Fruit fly (Drosophila melanogaster) whole organism, prepupa: ENCODE data around the gene Pex7.

Source experiments
- CG10631 ChIP-seq: fragments of 200-800 bp; sonication (Bioruptor generic); optimal IDR thresholded peaks from 2 replicates; lab custom pipeline; 2016; ENCODE audit warnings: missing biosample characterization, missing genetic modification characterization
- CG11294 ChIP-seq: fragments of 200-800 bp; sonication (Bioruptor generic); IDR thresholded peaks from 2 replicates; pipeline ENCODE4 v1.3.6; 2022; ENCODE audit warnings: missing biosample characterization, missing genetic modification characterization
- CG15336 ChIP-seq: fragments of 200-800 bp; sonication (Bioruptor generic); IDR thresholded peaks from 2 replicates; pipeline ENCODE4 v1.3.6; 2022; ENCODE audit warnings: missing biosample characterization, missing genetic modification characterization
- CG1621 ChIP-seq: fragments of 200-800 bp; sonication (Bioruptor generic); optimal IDR thresholded peaks from 3 replicates; lab custom pipeline; 2018; ENCODE audit warnings: missing biosample characterization, mild to moderate bottlenecking, missing genetic modification characterization
- CG16779 ChIP-seq: fragments of 200-800 bp; sonication (Bioruptor generic); optimal IDR thresholded peaks from 3 replicates; lab custom pipeline; 2017; ENCODE audit warnings: missing biosample characterization, mild to moderate bottlenecking, missing genetic modification characterization
- CG31627 ChIP-seq: fragments of 200-800 bp; sonication (Bioruptor generic); optimal IDR thresholded peaks from 3 replicates; lab custom pipeline; 2016; ENCODE audit warnings: missing biosample characterization, missing genetic modification characterization
- CG34406 ChIP-seq: fragments of 200-800 bp; sonication (Bioruptor generic); optimal IDR thresholded peaks from 3 replicates; lab custom pipeline; 2016; ENCODE audit warnings: missing biosample characterization, missing genetic modification characterization
- CG3919 ChIP-seq: fragments of 200-800 bp; sonication (Bioruptor generic); optimal IDR thresholded peaks from 3 replicates; lab custom pipeline; 2016; ENCODE audit warnings: missing biosample characterization, missing genetic modification characterization
- CG4318 ChIP-seq: fragments of 200-800 bp; sonication (Bioruptor generic); optimal IDR thresholded peaks from 3 replicates; lab custom pipeline; 2017; ENCODE audit warnings: missing biosample characterization, mild to moderate bottlenecking, missing genetic modification characterization
- CG6276 ChIP-seq: fragments of 200-800 bp; sonication (Bioruptor generic); optimal IDR thresholded peaks from 2 replicates; lab custom pipeline; 2017; ENCODE audit warnings: missing biosample characterization, mild to moderate bottlenecking, missing genetic modification characterization
- CG6792 ChIP-seq: fragments of 200-800 bp; sonication (Bioruptor generic); optimal IDR thresholded peaks from 3 replicates; lab custom pipeline; 2016; ENCODE audit warnings: missing biosample characterization, missing genetic modification characterization
- CG6854 ChIP-seq: fragments of 200-800 bp; sonication (Bioruptor generic); optimal IDR thresholded peaks from 2 replicates; lab custom pipeline; 2017; ENCODE audit warnings: missing biosample characterization, mild to moderate bottlenecking, missing genetic modification characterization
- CG8119 ChIP-seq: fragments of 200-800 bp; sonication (Bioruptor generic); IDR thresholded peaks from 3 replicates; pipeline ENCODE4 v1.3.6; 2022; ENCODE audit warnings: missing biosample characterization, missing genetic modification characterization
- CG8632 ChIP-seq: fragments of 200-800 bp; sonication (Bioruptor generic); optimal IDR thresholded peaks from 3 replicates; lab custom pipeline; 2016; ENCODE audit warnings: missing biosample characterization, missing genetic modification characterization
- CG9139 ChIP-seq: fragments of 200-800 bp; sonication (Bioruptor generic); optimal IDR thresholded peaks from 3 replicates; lab custom pipeline; 2017; ENCODE audit warnings: missing biosample characterization, mild to moderate bottlenecking, missing genetic modification characterization
- Eip78C ChIP-seq: fragments of 200-800 bp; sonication (Bioruptor generic); peaks from one replicate; lab custom pipeline; 2016; ENCODE audit warnings: missing biosample characterization, missing genetic modification characterization
- Ets21C ChIP-seq: fragments of 200-800 bp; sonication (Bioruptor generic); optimal IDR thresholded peaks from 3 replicates; lab custom pipeline; 2016; ENCODE audit warnings: missing biosample characterization, missing genetic modification characterization
- Ets96B ChIP-seq: fragments of 200-800 bp; optimal IDR thresholded peaks from 2 replicates; lab custom pipeline; 2019; ENCODE audit warnings: missing biosample characterization, mild to moderate bottlenecking, missing genetic modification characterization, moderate library complexity
- Hr38 ChIP-seq: sonication (Bioruptor generic); optimal IDR thresholded peaks from 2 replicates; lab custom pipeline; 2016; ENCODE audit warnings: missing biosample characterization, missing genetic modification characterization
- Lpt ChIP-seq: fragments of 200-800 bp; sonication (Bioruptor generic); optimal IDR thresholded peaks from 3 replicates; lab custom pipeline; 2016; ENCODE audit warnings: missing biosample characterization, missing genetic modification characterization
- Met ChIP-seq: fragments of 200-800 bp; sonication (Bioruptor generic); optimal IDR thresholded peaks from 3 replicates; lab custom pipeline; 2016; ENCODE audit warnings: missing biosample characterization, missing genetic modification characterization
- OdsH ChIP-seq: fragments of 200-800 bp; sonication (Bioruptor generic); optimal IDR thresholded peaks from 3 replicates; lab custom pipeline; 2016; ENCODE audit warnings: missing biosample characterization, missing genetic modification characterization
- Smox ChIP-seq: fragments of 200-800 bp; sonication (Bioruptor generic); optimal IDR thresholded peaks from 3 replicates; lab custom pipeline; 2016; ENCODE audit warnings: missing biosample characterization, missing genetic modification characterization
- Sox102F ChIP-seq: fragments of 200-800 bp; sonication (Bioruptor generic); optimal IDR thresholded peaks from 2 replicates; lab custom pipeline; 2016; ENCODE audit warnings: missing biosample characterization, mild to moderate bottlenecking, missing genetic modification characterization
- Sox14 ChIP-seq: fragments of 200-800 bp; sonication (Bioruptor generic); optimal IDR thresholded peaks from 3 replicates; lab custom pipeline; 2016; ENCODE audit warnings: missing biosample characterization, missing genetic modification characterization
- Sox15 ChIP-seq: fragments of 200-800 bp; sonication (Bioruptor generic); optimal IDR thresholded peaks from 3 replicates; lab custom pipeline; 2016; ENCODE audit warnings: missing biosample characterization, missing genetic modification characterization
- achi ChIP-seq: fragments of 200-800 bp; sonication (Bioruptor generic); optimal IDR thresholded peaks from 3 replicates; lab custom pipeline; 2016; ENCODE audit warnings: missing biosample characterization, missing genetic modification characterization
- acj6 ChIP-seq: fragments of 200-800 bp; sonication (Bioruptor generic); optimal IDR thresholded peaks from 3 replicates; lab custom pipeline; 2016; ENCODE audit warnings: missing biosample characterization, missing genetic modification characterization
- cyc ChIP-seq: fragments of 200-800 bp; sonication (Bioruptor generic); optimal IDR thresholded peaks from 3 replicates; lab custom pipeline; 2016; ENCODE audit warnings: missing biosample characterization, missing genetic modification characterization
- dac ChIP-seq: fragments of 200-800 bp; sonication (Bioruptor generic); optimal IDR thresholded peaks from 2 replicates; lab custom pipeline; 2017; ENCODE audit warnings: missing biosample characterization, mild to moderate bottlenecking, missing genetic modification characterization
- esn ChIP-seq: fragments of 200-800 bp; sonication (Bioruptor generic); optimal IDR thresholded peaks from 2 replicates; lab custom pipeline; 2016; ENCODE audit warnings: missing biosample characterization, mild to moderate bottlenecking, missing genetic modification characterization, moderate library complexity
- fd85E ChIP-seq: fragments of 200-800 bp; sonication (Bioruptor generic); optimal IDR thresholded peaks from 3 replicates; lab custom pipeline; 2016; ENCODE audit warnings: missing biosample characterization, missing genetic modification characterization
- net ChIP-seq: fragments of 200-800 bp; sonication (Bioruptor generic); optimal IDR thresholded peaks from 3 replicates; lab custom pipeline; 2016; ENCODE audit warnings: missing biosample characterization, missing genetic modification characterization
- pdm3 ChIP-seq: fragments of 200-800 bp; sonication (Bioruptor generic); optimal IDR thresholded peaks from 3 replicates; lab custom pipeline; 2016; ENCODE audit warnings: missing biosample characterization, missing genetic modification characterization
- salr ChIP-seq, 2 experiments: fragments of 200-800 bp; sonication (Bioruptor generic); optimal IDR thresholded peaks; 3 replicates each; lab custom pipeline; 2016 to 2018; ENCODE audit warnings: missing biosample characterization in 2 of 2, missing genetic modification characterization in 2 of 2, mild to moderate bottlenecking in 1 of 2
- spab ChIP-seq: fragments of 200-800 bp; sonication (Bioruptor generic); optimal IDR thresholded peaks from 2 replicates; lab custom pipeline; 2017; ENCODE audit warnings: missing biosample characterization, mild to moderate bottlenecking, missing genetic modification characterization, missing genetic modification reagents
- svp ChIP-seq: fragments of 200-800 bp; sonication (Bioruptor generic); peaks from one replicate; lab custom pipeline; 2016; ENCODE audit warnings: missing biosample characterization, missing genetic modification characterization

Pex7 gene

DNA sequence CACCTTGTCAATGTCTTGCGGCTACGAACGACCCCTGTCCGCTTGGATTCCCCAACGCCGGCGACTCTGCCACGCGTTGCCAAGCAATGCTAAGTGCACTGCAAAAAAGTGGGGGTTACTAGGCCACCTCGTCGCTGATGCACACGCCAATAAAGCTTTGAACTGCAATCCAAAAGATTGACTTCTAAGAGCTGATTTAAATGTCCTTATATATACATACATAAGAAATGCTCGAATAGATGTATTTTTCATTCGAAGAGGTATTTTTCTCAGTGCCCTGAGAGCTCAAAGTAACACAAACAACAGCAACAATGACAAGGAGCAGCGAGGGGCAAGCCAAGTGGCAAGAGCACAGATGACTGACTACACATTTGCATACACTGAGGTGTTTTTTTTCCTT is 39.5 kb upstream of the Pex7 start (continued):
- TF ChIP-seq Sox102F, result peak; percentile 10
- TF ChIP-seq Ets96B (tag; lab: Kevin White, UChicago), result peak; percentile 55
- peak in 1 of 2 experiments; percentile 1 for TF ChIP-seq salr (GFP tag; optimal IDR thresholded peaks at IDR 0.05; lab: Kevin White, UChicago)
- no peak for TF ChIP-seq CG6854 (GFP tag; lab: Kevin White, UChicago)
- peak; percentile 22 for TF ChIP-seq Sox14
- TF ChIP-seq CG3919 (GFP tag; lab: Kevin White, UChicago), result peak; percentile 48
- TF ChIP-seq acj6 (GFP tag; lab: Kevin White, UChicago), result peak; percentile 23
- TF ChIP-seq CG8632 (GFP tag; lab: Kevin White, UChicago), result no peak

DNA sequence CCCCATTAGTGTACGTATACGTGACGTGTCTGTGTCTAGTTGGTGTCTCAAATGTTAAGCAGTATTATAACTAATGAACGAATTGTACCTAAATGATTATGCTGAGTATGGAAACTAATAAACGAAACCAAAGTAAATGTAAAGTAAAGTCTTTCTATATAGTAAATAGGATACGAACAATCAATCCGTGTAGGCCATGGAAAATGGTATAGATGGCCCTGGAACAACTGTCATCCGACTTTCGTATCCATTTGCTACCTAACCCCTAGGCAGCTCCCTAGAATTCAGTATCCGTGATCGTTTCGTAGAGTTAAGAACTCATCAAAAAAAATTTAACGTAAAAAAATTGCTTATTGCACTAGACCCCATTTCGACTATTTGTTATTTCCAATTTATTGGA is 30.0 kb upstream of the Pex7 start, which contains the start of gene S-Lap1:
TSS of gene S-Lap1 (plus strand) at position 301 of the 400 bp plus-strand sequence.
- TF ChIP-seq CG31627 (GFP tag; lab: Kevin White, UChicago), result no peak
- no peak for TF ChIP-seq CG9139 (GFP tag; lab: Kevin White, UChicago)
- TF ChIP-seq CG10631 (GFP tag; lab: Kevin White, UChicago), result no peak
- no peak for TF ChIP-seq OdsH (GFP tag; lab: Kevin White, UChicago)
- no peak for TF ChIP-seq CG6276 (GFP tag; lab: Kevin White, UChicago)
- no peak for TF ChIP-seq CG34406 (GFP tag; lab: Kevin White, UChicago)
- no peak for TF ChIP-seq CG6792 (GFP tag; lab: Kevin White, UChicago)
- TF ChIP-seq CG6854 (GFP tag; lab: Kevin White, UChicago), result no peak
- no peak for TF ChIP-seq CG11294
- TF ChIP-seq Met (GFP tag; lab: Kevin White, UChicago), result no peak
- TF ChIP-seq CG4318 (GFP tag; lab: Kevin White, UChicago), result no peak
- TF ChIP-seq Ets21C (GFP tag; lab: Kevin White, UChicago), result no peak
- TF ChIP-seq Sox102F, result no peak
- TF ChIP-seq Hr38, result no peak
- no peak for TF ChIP-seq esn
- TF ChIP-seq CG15336 (GFP tag; lab: Robert Waterston, UW), result no peak
- TF ChIP-seq Eip78C, result no peak

DNA sequence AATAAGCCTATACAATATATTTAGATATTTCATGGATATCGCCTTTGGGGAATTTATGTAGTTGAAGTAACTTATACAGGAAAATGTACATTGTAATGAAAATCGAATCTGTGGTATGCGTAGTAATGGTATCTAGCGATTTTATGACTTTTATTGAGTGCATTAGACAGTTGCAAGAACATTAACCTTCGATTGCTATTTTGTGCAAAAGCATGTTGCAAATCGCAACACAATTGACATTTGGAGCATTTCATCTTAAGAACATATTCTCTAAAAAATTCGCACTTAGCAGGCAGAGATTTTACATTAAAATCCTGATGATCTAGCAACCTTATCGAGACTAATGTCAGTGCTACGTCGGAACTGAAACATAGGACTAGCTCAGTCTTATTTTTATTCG is 27.4 kb upstream of the Pex7 start, which contains the start of gene S-Lap2:
TSS of gene S-Lap2 (plus strand) at position 301 of the 400 bp plus-strand sequence.
- TF ChIP-seq achi (GFP tag; lab: Kevin White, UChicago), result no peak
- no peak for TF ChIP-seq cyc (GFP tag; lab: Kevin White, UChicago)
- TF ChIP-seq svp, result peak; percentile 58
- no peak for TF ChIP-seq CG16779 (tag; lab: Kevin White, UChicago)
- no peak for TF ChIP-seq pdm3 (GFP tag; lab: Kevin White, UChicago)

DNA sequence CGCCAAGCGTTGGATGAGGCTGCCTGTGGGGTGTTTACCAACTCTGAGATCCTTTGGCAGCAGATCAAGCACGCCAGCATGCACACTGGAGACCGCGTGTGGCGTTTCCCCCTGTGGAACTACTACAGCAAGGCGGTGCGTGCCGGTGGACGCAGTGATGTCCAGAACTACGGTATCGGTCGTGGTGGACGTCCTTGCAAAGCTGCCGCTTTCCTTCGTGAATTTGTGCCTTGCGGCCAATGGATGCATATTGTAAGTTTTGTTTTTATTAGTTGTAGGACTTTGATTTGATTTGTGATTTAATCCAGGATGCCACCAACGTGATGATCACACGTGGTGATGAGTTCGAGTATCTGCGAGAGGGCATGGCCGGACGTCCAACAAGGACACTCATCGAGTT is 25.5 kb upstream of the Pex7 start:
- no peak for TF ChIP-seq esn
- no peak for TF ChIP-seq dac (GFP tag; lab: Kevin White, UChicago)
- no peak for TF ChIP-seq achi (GFP tag; lab: Kevin White, UChicago)
- no peak for TF ChIP-seq cyc (GFP tag; lab: Kevin White, UChicago)
- TF ChIP-seq spab, result no peak
- no peak for TF ChIP-seq CG1621 (tag; lab: Kevin White, UChicago)
- no peak for TF ChIP-seq CG8119 (GFP tag; lab: Robert Waterston, UW)
- no peak for TF ChIP-seq fd85E (GFP tag; lab: Kevin White, UChicago)
- TF ChIP-seq CG6276 (GFP tag; lab: Kevin White, UChicago), result no peak
- TF ChIP-seq Smox (GFP tag; lab: Kevin White, UChicago), result no peak
- no peak for TF ChIP-seq salr (GFP tag; optimal IDR thresholded peaks at IDR 0.05; lab: Kevin White, UChicago)
- TF ChIP-seq Sox102F, result no peak
- no peak for TF ChIP-seq Sox15 (GFP tag; lab: Kevin White, UChicago)
- TF ChIP-seq acj6 (GFP tag; lab: Kevin White, UChicago), result no peak
- TF ChIP-seq Lpt, result no peak
- TF ChIP-seq net (GFP tag; lab: Kevin White, UChicago), result no peak
